Worm (Caenorhabditis elegans) whole organism, late embryonic: ENCODE data around the gene C28H8.2.
A peak's percentile ranks its signal among the peaks of the same experiment; 100 is the strongest.

Experiments used
- C08G9.2 ChIP-seq: sonication (generic microtip); optimal IDR thresholded peaks from 2 replicates; lab custom pipeline; 2016; ENCODE audit warnings: mild to moderate bottlenecking, missing genetic modification characterization, moderate library complexity, missing compliant biosample characterization
- K02D7.2 ChIP-seq: sonication (generic microtip); optimal IDR thresholded peaks from 2 replicates; lab custom pipeline; 2017; ENCODE audit warnings: mild to moderate bottlenecking, missing genetic modification characterization, missing compliant biosample characterization
- T23F11.4 ChIP-seq: fragments of 200-800 bp; sonication (Bioruptor generic); optimal IDR thresholded peaks from 2 replicates; lab custom pipeline; 2018; ENCODE audit warnings: mild to moderate bottlenecking, missing genetic modification characterization, missing compliant biosample characterization
- Y22D7AL.16 ChIP-seq: sonication (generic microtip); optimal IDR thresholded peaks from 2 replicates; lab custom pipeline; 2016; ENCODE audit warnings: missing genetic modification characterization, missing compliant biosample characterization
- ama-1 ChIP-seq: fragments of 150-350 bp; optimal IDR thresholded peaks from 2 replicates; lab custom pipeline; 2014
- ceh-14 ChIP-seq: sonication (generic microtip); optimal IDR thresholded peaks from 2 replicates; lab custom pipeline; 2016; ENCODE audit warnings: missing genotype, missing genetic modification characterization, missing compliant biosample characterization
- ceh-22 ChIP-seq: sonication (generic microtip); optimal IDR thresholded peaks from 2 replicates; lab custom pipeline; 2017; ENCODE audit warnings: missing biosample characterization, missing genetic modification characterization
- ceh-24 ChIP-seq: sonication (generic microtip); optimal IDR thresholded peaks from 2 replicates; lab custom pipeline; 2016; ENCODE audit warnings: mild to moderate bottlenecking, missing genetic modification characterization, missing compliant biosample characterization
- ceh-30 ChIP-seq: fragments of 150-350 bp; optimal IDR thresholded peaks from 2 replicates; lab custom pipeline; 2014; ENCODE audit warnings: missing biosample characterization, missing genetic modification characterization
- ceh-31 ChIP-seq: sonication (generic microtip); optimal IDR thresholded peaks from 2 replicates; lab custom pipeline; 2016; ENCODE audit warnings: missing genetic modification characterization, missing compliant biosample characterization
- ceh-34 ChIP-seq: sonication (generic microtip); optimal IDR thresholded peaks from 2 replicates; lab custom pipeline; 2016; ENCODE audit warnings: mild to moderate bottlenecking, missing genetic modification characterization, missing compliant biosample characterization
- ceh-48 ChIP-seq: sonication (generic microtip); optimal IDR thresholded peaks from 2 replicates; lab custom pipeline; 2016; ENCODE audit warnings: missing genetic modification characterization, inconsistent platforms, missing compliant biosample characterization
- ceh-6 ChIP-seq: fragments of 200-800 bp; sonication (Bioruptor generic); optimal IDR thresholded peaks from 2 replicates; lab custom pipeline; 2018; ENCODE audit warnings: mild to moderate bottlenecking, missing genetic modification characterization, missing compliant biosample characterization
- che-1 ChIP-seq: sonication (generic microtip); optimal IDR thresholded peaks from 2 replicates; lab custom pipeline; 2016; ENCODE audit warnings: mild to moderate bottlenecking, missing genetic modification characterization, missing compliant biosample characterization
- dve-1 ChIP-seq: sonication (generic microtip); optimal IDR thresholded peaks from 2 replicates; lab custom pipeline; 2017; ENCODE audit warnings: antibody characterized with exemption, mild to moderate bottlenecking, missing genetic modification characterization, missing compliant biosample characterization
- elt-2 ChIP-seq: sonication (generic microtip); optimal IDR thresholded peaks from 2 replicates; lab custom pipeline; 2016; ENCODE audit warnings: missing genetic modification reagents, missing genetic modification characterization, missing compliant biosample characterization
- ets-4 ChIP-seq: sonication (generic microtip); optimal IDR thresholded peaks from 2 replicates; lab custom pipeline; 2016; ENCODE audit warnings: missing genetic modification characterization, missing compliant biosample characterization
- fkh-10 ChIP-seq: fragments of 150-350 bp; optimal IDR thresholded peaks from 2 replicates; lab custom pipeline; 2014; ENCODE audit warnings: missing biosample characterization, missing genetic modification reagents, missing genetic modification characterization
- fkh-6 ChIP-seq: sonication (generic microtip); optimal IDR thresholded peaks from 2 replicates; lab custom pipeline; 2016; ENCODE audit warnings: missing genetic modification characterization, missing compliant biosample characterization
- gmeb-2 ChIP-seq: sonication (generic microtip); optimal IDR thresholded peaks from 2 replicates; lab custom pipeline; 2016; ENCODE audit warnings: missing genetic modification characterization, inconsistent platforms, missing compliant biosample characterization
- hlh-15 ChIP-seq: sonication (generic microtip); optimal IDR thresholded peaks from 2 replicates; lab custom pipeline; 2016; ENCODE audit warnings: missing genetic modification characterization, missing compliant biosample characterization
- hlh-30 ChIP-seq: sonication (generic microtip); optimal IDR thresholded peaks from 2 replicates; lab custom pipeline; 2017; ENCODE audit warnings: antibody characterized with exemption, missing genetic modification characterization, missing compliant biosample characterization; ENCODE audit not compliant: insufficient read depth
- lim-6 ChIP-seq: sonication (generic microtip); optimal IDR thresholded peaks from 2 replicates; lab custom pipeline; 2016; ENCODE audit warnings: missing genetic modification characterization, missing compliant biosample characterization
- nfya-1 ChIP-seq: sonication (generic microtip); optimal IDR thresholded peaks from 2 replicates; lab custom pipeline; 2017; ENCODE audit warnings: missing genetic modification characterization, mild to moderate bottlenecking, missing compliant biosample characterization, antibody characterized with exemption, moderate library complexity
- nhr-232 ChIP-seq: sonication (generic microtip); optimal IDR thresholded peaks from 2 replicates; lab custom pipeline; 2016; ENCODE audit warnings: missing genetic modification characterization, missing compliant biosample characterization
- odd-2 ChIP-seq: sonication (generic microtip); optimal IDR thresholded peaks from 2 replicates; lab custom pipeline; 2017; ENCODE audit warnings: antibody characterized with exemption, mild to moderate bottlenecking, missing genetic modification characterization, missing compliant biosample characterization
- pag-3 ChIP-seq: sonication (generic microtip); optimal IDR thresholded peaks from 2 replicates; lab custom pipeline; 2016; ENCODE audit warnings: missing compliant biosample characterization, missing genetic modification characterization, borderline replicate concordance
- pat-9 ChIP-seq: fragments of 200-800 bp; sonication (Bioruptor generic); optimal IDR thresholded peaks from 2 replicates; lab custom pipeline; 2018; ENCODE audit warnings: mild to moderate bottlenecking, missing genetic modification characterization, moderate library complexity, missing compliant biosample characterization
- pha-2 ChIP-seq: sonication (generic microtip); optimal IDR thresholded peaks from 2 replicates; lab custom pipeline; 2017; ENCODE audit warnings: mild to moderate bottlenecking, missing genetic modification characterization, missing compliant biosample characterization
- pha-4 ChIP-seq: fragments of 150-350 bp; optimal IDR thresholded peaks from 2 replicates; lab custom pipeline; 2018; ENCODE audit warnings: missing biosample characterization, missing genetic modification reagents, missing genetic modification characterization
- pqm-1 ChIP-seq: sonication (generic microtip); optimal IDR thresholded peaks from 2 replicates; lab custom pipeline; 2016; ENCODE audit warnings: missing genetic modification characterization, missing compliant biosample characterization
- ref-2 ChIP-seq: sonication (generic microtip); optimal IDR thresholded peaks from 2 replicates; lab custom pipeline; 2016; ENCODE audit warnings: missing genetic modification characterization, missing compliant biosample characterization
- sdc-2 ChIP-seq: sonication (generic microtip); optimal IDR thresholded peaks from 2 replicates; lab custom pipeline; 2016; ENCODE audit warnings: missing genotype, missing genetic modification characterization, missing compliant biosample characterization
- sox-2 ChIP-seq: fragments of 200-800 bp; sonication (Bioruptor generic); IDR thresholded peaks from 2 replicates; pipeline ENCODE4 v1.3.6; 2022; ENCODE audit warnings: missing genetic modification reagents, missing genetic modification characterization, missing compliant biosample characterization
- tbx-2 ChIP-seq: sonication (generic microtip); optimal IDR thresholded peaks from 2 replicates; lab custom pipeline; 2016; ENCODE audit warnings: missing genetic modification characterization, missing compliant biosample characterization
- unc-3 ChIP-seq, 2 experiments: fragments of 200-800 bp in 1 of 2; sonication (Bioruptor generic) in 1 of 2; sonication (generic microtip) in 1 of 2; conservative IDR thresholded peaks in 1 of 2; optimal IDR thresholded peaks in 1 of 2; 2 replicates each; pipeline versions ENCODE4 v1.3.6 to Lab custom; 2016 to 2022; ENCODE audit warnings: missing compliant biosample characterization in 2 of 2, missing genetic modification characterization in 2 of 2, missing genetic modification reagents in 1 of 2
- unc-42 ChIP-seq: sonication (generic microtip); optimal IDR thresholded peaks from 2 replicates; lab custom pipeline; 2016; ENCODE audit warnings: missing genotype, missing genetic modification characterization, missing compliant biosample characterization
- unc-55 ChIP-seq: sonication (generic microtip); optimal IDR thresholded peaks from 2 replicates; lab custom pipeline; 2017; ENCODE audit warnings: missing biosample characterization, missing genetic modification reagents, missing genetic modification characterization

The C28H8.2 gene

ce11 chrIII:5938790-5939452 is 18.8 kb downstream of the C28H8.2 start:
- TF ChIP-seq unc-42 (tag; lab: Kevin White, UChicago) (peak; percentile 13), odd-2 (tag; lab: Kevin White, UChicago) (no peak), Y22D7AL.16 (no peak)

ce11 chrIII:5939453-5940296 is 19.6 kb downstream of the C28H8.2 start, which contains the start of gene ubq-1:
TSS of gene ubq-1 (plus strand) at chrIII:5940254.
- TF ChIP-seq ref-2 (tag; lab: Kevin White, UChicago) (peak; percentile 36), ceh-34 (tag; lab: Kevin White, UChicago) (no peak), hlh-30 (tag; lab: Kevin White, UChicago) (peak; percentile 41)

DNA sequence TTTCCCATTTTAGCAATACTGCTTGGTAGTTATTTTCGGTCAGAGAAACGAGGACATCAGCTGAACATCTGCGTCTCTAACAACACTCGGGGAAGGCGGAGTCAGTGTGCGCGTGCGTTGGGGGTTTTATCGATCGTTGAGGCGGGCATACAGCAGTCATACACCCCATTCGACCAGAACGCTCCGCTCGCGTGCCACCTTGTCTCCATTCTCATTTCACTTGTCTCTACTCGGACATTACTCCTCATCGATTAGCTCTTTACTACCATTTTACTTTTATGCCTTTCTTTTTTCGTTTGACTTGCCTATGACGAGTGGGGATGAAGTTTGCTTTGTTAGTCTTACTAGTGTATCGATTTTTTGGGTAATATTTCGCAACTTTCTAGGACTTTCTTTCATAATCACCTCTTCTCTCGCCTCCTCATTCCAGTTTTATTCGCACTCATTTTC is 20.4 kb downstream of the C28H8.2 start:
- TF ChIP-seq lim-6 (tag; lab: Kevin White, UChicago), result no peak
- TF ChIP-seq gmeb-2, result no peak
- no peak for TF ChIP-seq fkh-10 (GFP tag; lab: Kevin White, UChicago)
- TF ChIP-seq T23F11.4, result no peak
- TF ChIP-seq odd-2 (tag; lab: Kevin White, UChicago), result no peak
- TF ChIP-seq sox-2 (GFP tag; lab: Robert Waterston, UW), result no peak
- peak; percentile 18 for TF ChIP-seq elt-2 (tag; lab: Kevin White, UChicago)
- no peak for TF ChIP-seq ceh-34 (tag; lab: Kevin White, UChicago)
- no peak for TF ChIP-seq sdc-2 (tag; lab: Kevin White, UChicago)
- no peak for TF ChIP-seq pag-3 (tag; lab: Kevin White, UChicago)
- TF ChIP-seq ceh-24 (tag; lab: Kevin White, UChicago), result no peak
- no peak for TF ChIP-seq pat-9 (tag; lab: Kevin White, UChicago)
- peak; percentile 35 for TF ChIP-seq unc-55 (GFP tag; lab: Kevin White, UChicago)
- no peak for TF ChIP-seq hlh-15 (tag; lab: Kevin White, UChicago)
- peak; percentile 94 for TF ChIP-seq hlh-30 (tag; lab: Kevin White, UChicago)
- no peak for TF ChIP-seq ceh-6 (GFP tag; lab: Kevin White, UChicago)
- TF ChIP-seq che-1 (tag; lab: Kevin White, UChicago), result no peak
- TF ChIP-seq tbx-2, result no peak
- no peak for TF ChIP-seq dve-1
- no peak for TF ChIP-seq pqm-1 (tag; lab: Kevin White, UChicago)
- TF ChIP-seq ama-1, result peak; percentile 84
- TF ChIP-seq ets-4 (tag; lab: Kevin White, UChicago), result no peak
- TF ChIP-seq ceh-14, result peak; percentile 5
- TF ChIP-seq K02D7.2, result no peak
- TF ChIP-seq ceh-30 (tag; lab: Kevin White, UChicago), result no peak
- TF ChIP-seq fkh-6 (tag; lab: Kevin White, UChicago), result no peak
- no peak for TF ChIP-seq ceh-22 (tag; lab: Kevin White, UChicago)
- no peak for TF ChIP-seq pha-4 (tag; lab: Kevin White, UChicago)
- no peak for TF ChIP-seq pha-2 (tag; lab: Kevin White, UChicago)
- peak; percentile 61 for TF ChIP-seq nfya-1 (tag; lab: Kevin White, UChicago)
- peak; percentile 38 for TF ChIP-seq ceh-31 (tag; lab: Kevin White, UChicago)
- TF ChIP-seq unc-3 (GFP tag; conservative IDR thresholded peaks at IDR 0.05; lab: Robert Waterston, UW), result no peak
- no peak for TF ChIP-seq unc-3 (tag; optimal IDR thresholded peaks at IDR 0.05; lab: Kevin White, UChicago)
- peak; percentile 5 for TF ChIP-seq nhr-232 (tag; lab: Kevin White, UChicago)
- TF ChIP-seq C08G9.2 (tag; lab: Kevin White, UChicago), result peak; percentile 44
- TF ChIP-seq ceh-48 (tag; lab: Kevin White, UChicago), result peak; percentile 95
- TF ChIP-seq, all 69 proteins: peak for 10
